Fruit fly (Drosophila melanogaster): ENCODE measurements around the gene Kah.

DNA sequence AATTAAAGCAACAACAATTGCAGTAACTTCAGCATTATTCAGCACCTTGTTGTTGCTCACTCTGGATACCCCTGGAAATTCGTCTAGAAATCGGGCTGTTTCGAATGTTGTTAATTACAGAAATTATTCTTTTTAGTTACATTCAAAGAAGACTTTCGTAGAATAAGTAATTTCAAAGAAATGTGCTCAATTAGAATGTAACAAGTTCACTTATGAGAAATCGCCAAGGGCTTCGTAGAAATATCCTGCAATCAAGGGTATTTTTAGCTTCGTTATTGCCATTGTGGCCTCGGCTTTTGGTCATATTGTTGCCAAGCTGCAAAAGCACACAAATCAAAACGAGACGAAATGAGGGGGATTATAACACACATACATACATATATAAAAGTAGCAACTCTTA lies 25.1 kb downstream of the Kah start:
- TF ChIP-seq ey (GFP tag; optimal IDR thresholded peaks at IDR 0.05) (no peak), Rel (GFP tag; optimal IDR thresholded peaks at IDR 0.05) (no peak), Rel (tag; optimal IDR thresholded peaks at IDR 0.05) (no peak), fru (GFP tag; optimal IDR thresholded peaks at IDR 0.05) (no peak), Dfd (GFP tag; optimal IDR thresholded peaks at IDR 0.05) (no peak)
